Worm (Caenorhabditis elegans): ENCODE measurements around the gene ceh-31.

Gene ceh-31

DNA sequence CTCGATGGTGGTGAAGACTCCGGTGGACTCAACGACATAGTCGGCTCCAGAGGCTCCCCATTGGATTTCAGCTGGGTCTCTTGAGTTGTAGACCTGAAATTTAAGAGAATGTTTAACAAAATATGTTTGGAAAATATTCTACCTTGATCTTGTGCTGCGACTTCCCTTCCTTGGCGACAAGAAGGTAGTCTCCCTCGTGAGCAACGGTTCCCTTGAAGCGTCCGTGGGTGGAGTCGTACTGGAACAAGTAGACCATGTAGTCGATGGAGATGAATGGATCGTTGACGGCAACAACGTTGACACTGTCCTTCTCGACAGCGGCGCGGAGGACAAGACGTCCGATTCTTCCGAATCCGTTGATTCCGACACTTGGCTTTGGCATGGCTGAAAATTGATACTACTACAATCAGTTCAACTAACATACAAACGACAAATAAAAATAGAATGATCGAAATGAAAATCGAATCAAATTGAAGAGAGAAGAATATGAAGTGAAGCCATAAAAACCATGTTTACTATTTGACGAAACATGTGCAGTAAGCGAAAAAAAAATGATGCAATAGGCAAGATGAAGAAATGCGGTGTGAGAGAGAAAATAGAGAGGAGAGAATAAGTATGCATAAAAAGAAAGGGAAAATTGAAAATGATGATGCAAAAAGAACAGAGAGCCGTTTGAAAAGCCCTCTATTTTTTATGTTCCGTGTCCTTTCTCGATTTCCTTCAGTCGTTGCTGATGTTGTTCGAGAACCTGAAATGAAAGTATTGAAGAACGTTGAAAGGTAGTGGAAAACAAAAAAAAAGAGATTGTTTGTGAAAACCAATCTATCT lies 44.3 kb upstream of the ceh-31 start, which contains the start of gene gpd-2 (continued):
- TF ChIP-seq nhr-42 (GFP tag; IDR thresholded peaks at IDR 0.05) (no peak), lir-3 (tag; optimal IDR thresholded peaks at IDR 0.05) (no peak), zfp-3 (GFP tag; conservative IDR thresholded peaks at IDR 0.05) (peak; percentile 81; the same call in 1 of the 2 replicates), madf-5 (GFP tag; IDR thresholded peaks at IDR 0.05) (no peak), hlh-30 (tag; optimal IDR thresholded peaks at IDR 0.05; ENCODE audit: insufficient read depth) (no peak), ceh-32 (tag; optimal IDR thresholded peaks at IDR 0.05; ENCODE audit: poor library complexity) (no peak), fos-1 (tag; optimal IDR thresholded peaks at IDR 0.05) (no peak), egl-43 (GFP tag; IDR thresholded peaks at IDR 0.05) (peak; percentile 45; the same call in 1 of the 2 replicates), tra-1 (GFP tag; IDR thresholded peaks at IDR 0.05) (no peak), pqm-1 (tag; optimal IDR thresholded peaks at IDR 0.05) (peak; percentile 7), zip-2 (tag; optimal IDR thresholded peaks at IDR 0.05) (peak; percentile 6), lim-7 (GFP tag; IDR thresholded peaks at IDR 0.05) (peak; percentile 49; the same call in 1 of the 2 replicates), mdt-29 (GFP tag; IDR thresholded peaks at IDR 0.05) (peak; percentile 74), rbr-2 (tag; optimal IDR thresholded peaks at IDR 0.05) (no peak), mxl-2 (GFP tag; conservative IDR thresholded peaks at IDR 0.05) (no peak), ama-1 (optimal IDR thresholded peaks at IDR 0.05) (no peak), nhr-102 (tag; optimal IDR thresholded peaks at IDR 0.05) (no peak), nhr-77 (tag; optimal IDR thresholded peaks at IDR 0.05) (no peak), unc-39 (tag; optimal IDR thresholded peaks at IDR 0.05) (no peak), hmg-1.1 (GFP tag; IDR thresholded peaks at IDR 0.05) (no peak), skn-1 (tag; optimal IDR thresholded peaks at IDR 0.05) (no peak), mdl-1 (tag; optimal IDR thresholded peaks at IDR 0.05) (no peak), T26A8.4 (GFP tag; IDR thresholded peaks at IDR 0.05) (peak; percentile 73; the same call in 1 of the 2 replicates), dpl-1 (GFP tag; optimal IDR thresholded peaks at IDR 0.05) (no peak), lin-38 (GFP tag; IDR thresholded peaks at IDR 0.05) (no peak), daf-16 (GFP tag; optimal IDR thresholded peaks at IDR 0.05) (no peak), daf-16 (tag; optimal IDR thresholded peaks at IDR 0.05) (peak; percentile 26), lin-1 (GFP tag; IDR thresholded peaks at IDR 0.05) (no peak), ztf-7 (tag; optimal IDR thresholded peaks at IDR 0.05) (peak; percentile 52), pha-4 (GFP tag; IDR thresholded peaks at IDR 0.05) (0 out of 2 replicates have a peak, but pooled peaks have one; percentile 15), pha-4 (tag; optimal IDR thresholded peaks at IDR 0.05) (no peak), zag-1 (tag; optimal IDR thresholded peaks at IDR 0.05) (no peak)

DNA sequence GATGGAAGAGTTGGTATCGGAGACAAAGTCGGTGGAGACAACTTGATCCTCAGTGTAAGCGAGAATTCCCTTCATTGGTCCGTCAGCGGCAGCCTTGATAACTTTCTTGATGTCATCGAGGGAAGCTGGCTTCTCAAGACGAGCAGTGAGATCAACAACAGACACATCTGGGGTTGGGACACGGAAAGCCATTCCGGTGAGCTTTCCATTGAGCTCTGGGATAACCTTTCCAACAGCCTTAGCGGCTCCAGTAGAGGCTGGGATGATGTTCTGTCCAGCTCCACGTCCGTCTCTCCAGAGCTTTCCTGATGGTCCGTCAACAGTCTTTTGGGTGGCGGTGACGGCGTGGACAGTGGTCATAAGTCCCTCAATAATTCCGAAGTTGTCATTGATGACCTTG lies 43.5 kb upstream of the ceh-31 start:
- 0 out of 2 replicates have a peak, but pooled peaks have one; percentile 34 for TF ChIP-seq egl-43 (GFP tag; IDR thresholded peaks at IDR 0.05)
- TF ChIP-seq T26A8.4 (GFP tag; IDR thresholded peaks at IDR 0.05), result peak; percentile 5; the same call in 1 of the 2 replicates
- TF ChIP-seq mdt-29 (GFP tag; IDR thresholded peaks at IDR 0.05), result peak; percentile 21; the same call in 1 of the 2 replicates
- TF ChIP-seq tra-1 (GFP tag; IDR thresholded peaks at IDR 0.05), result peak; percentile 38; the same call in 1 of the 2 replicates
- peak; percentile 60 for TF ChIP-seq set-16 (GFP tag; IDR thresholded peaks at IDR 0.05)
- peak; percentile 14; the same call in 1 of the 2 replicates for TF ChIP-seq ceh-20 (GFP tag; IDR thresholded peaks at IDR 0.05)
- peak; percentile 28 for TF ChIP-seq zfp-3 (GFP tag; conservative IDR thresholded peaks at IDR 0.05)
- TF ChIP-seq dmd-8 (GFP tag; IDR thresholded peaks at IDR 0.05), result 0 out of 2 replicates have a peak, but pooled peaks have one; percentile 34
- peak; percentile 62 for TF ChIP-seq aha-1 (tag)

DNA sequence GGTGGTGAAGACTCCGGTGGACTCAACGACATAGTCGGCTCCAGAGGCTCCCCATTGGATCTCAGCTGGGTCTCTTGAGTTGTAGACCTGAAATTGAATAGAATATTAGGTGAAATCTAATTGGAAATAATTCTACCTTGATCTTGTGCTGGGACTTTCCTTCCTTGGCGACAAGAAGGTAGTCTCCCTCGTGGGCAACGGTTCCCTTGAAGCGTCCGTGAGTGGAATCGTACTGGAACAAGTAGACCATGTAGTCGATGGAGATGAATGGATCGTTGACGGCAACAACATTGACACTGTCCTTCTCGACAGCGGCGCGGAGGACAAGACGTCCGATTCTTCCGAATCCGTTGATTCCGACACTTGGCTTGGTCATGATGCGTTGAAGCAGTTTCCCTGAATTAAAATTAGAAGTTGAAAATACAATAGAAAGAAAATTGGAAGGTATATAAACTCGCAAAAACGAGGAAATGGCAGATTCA lies 42.8 kb upstream of the ceh-31 start, which contains the start of gene gpd-3:
Gene gpd-3 (minus strand): TSS at position 396 of the 482 bp plus-strand sequence.
- no peak for TF ChIP-seq nhr-237 (tag; optimal IDR thresholded peaks at IDR 0.05)
- no peak for TF ChIP-seq gei-8 (GFP tag; optimal IDR thresholded peaks at IDR 0.05)
- no peak for TF ChIP-seq ceh-44 (GFP tag; IDR thresholded peaks at IDR 0.05)
- peak; percentile 92 for TF ChIP-seq ama-1 (optimal IDR thresholded peaks at IDR 0.05)
- no peak for TF ChIP-seq daf-19 (GFP tag; conservative IDR thresholded peaks at IDR 0.05)
- no peak for TF ChIP-seq Y48G9A.11 (GFP tag; IDR thresholded peaks at IDR 0.05)
- no peak for TF ChIP-seq nhr-77 (tag; optimal IDR thresholded peaks at IDR 0.05)
- TF ChIP-seq dmd-9 (GFP tag; IDR thresholded peaks at IDR 0.05), result no peak
- TF ChIP-seq lin-39 (tag; optimal IDR thresholded peaks at IDR 0.05), result no peak
- no peak for TF ChIP-seq ztf-7 (tag; optimal IDR thresholded peaks at IDR 0.05)
- no peak for TF ChIP-seq ceh-28 (tag; optimal IDR thresholded peaks at IDR 0.05)
- TF ChIP-seq hmg-1.1 (GFP tag; IDR thresholded peaks at IDR 0.05), result peak; percentile 41; the same call in 1 of the 2 replicates
- TF ChIP-seq nhr-102 (tag; optimal IDR thresholded peaks at IDR 0.05), result peak; percentile 23
- peak; percentile 27; the same call in 1 of the 2 replicates for TF ChIP-seq arid-1 (GFP tag; conservative IDR thresholded peaks at IDR 0.05)
- TF ChIP-seq ZK337.2 (GFP tag; IDR thresholded peaks at IDR 0.05), result no peak
- TF ChIP-seq dmd-6 (GFP tag; IDR thresholded peaks at IDR 0.05), result peak; percentile 28; the same call in 1 of the 2 replicates
- no peak for TF ChIP-seq aly-2 (tag; optimal IDR thresholded peaks at IDR 0.05)
